Fruit fly (Drosophila melanogaster) S2 (cell line): ENCODE results near the gene Rbbp5.

Experiments used
- CG8478 ChIP-seq: fragments of >200 bp; optimal IDR thresholded peaks from 2 replicates; lab custom pipeline; 2018
- CTCF ChIP-seq, 2 experiments: fragments of >200 bp; optimal IDR thresholded peaks; 2 replicates each; lab custom pipeline; 2018

Gene Rbbp5

dm6 chr3L:20375878-20376563 lies 28.3 kb upstream of the Rbbp5 start, which contains the start of the genes Ide and RhoBTB:
Ide (minus strand) TSS chr3L:20375896.
RhoBTB (plus strand) TSS chr3L:20376242.
- TF ChIP-seq CTCF (optimal IDR thresholded peaks at IDR 0.05; lab: Kevin White, UChicago) (no peak), CG8478 (no peak)

- no peak for TF ChIP-seq CTCF (optimal IDR thresholded peaks at IDR 0.05; lab: Kevin White, UChicago)
- no peak for TF ChIP-seq CG8478
Observed at dm6 chr3L:20375467-20375866, 27.7 kb upstream of the Rbbp5 start.

- TF ChIP-seq CTCF (optimal IDR thresholded peaks at IDR 0.05; lab: Kevin White, UChicago) (no peak), CG8478 (no peak)
Observed at dm6 chr3L:20370013-20370412, 22.3 kb upstream of the Rbbp5 start, which contains the start of gene CG13247. CG13247 (plus strand) TSS chr3L:20370313.

dm6 chr3L:20366674-20367372 lies 19.1 kb upstream of the Rbbp5 start, which contains the start of the genes Toll-9 and in:
Toll-9 (minus strand) TSS chr3L:20366724.
in (plus strand) TSS chr3L:20367198.
- TF ChIP-seq CG8478 (no peak), CTCF (optimal IDR thresholded peaks at IDR 0.05; lab: Kevin White, UChicago) (no peak)

dm6 chr3L:20366074-20366473 lies 18.3 kb upstream of the Rbbp5 start:
- TF ChIP-seq CTCF (optimal IDR thresholded peaks at IDR 0.05; lab: Kevin White, UChicago) (no peak), CG8478 (no peak)

- TF ChIP-seq CG8478, result no peak
- TF ChIP-seq CTCF (optimal IDR thresholded peaks at IDR 0.05; lab: Kevin White, UChicago), result no peak
Observed at dm6 chr3L:20361389-20361788, 13.6 kb upstream of the Rbbp5 start, which contains the start of gene Prim2. Prim2 (minus strand) TSS chr3L:20361585.

- TF ChIP-seq CG8478 (no peak), CTCF (optimal IDR thresholded peaks at IDR 0.05; lab: Kevin White, UChicago) (no peak)
Observed at dm6 chr3L:20358212-20358611, 10.5 kb upstream of the Rbbp5 start, which contains the start of gene CG5665. CG5665 (plus strand) TSS chr3L:20358512.

- TF ChIP-seq CTCF (optimal IDR thresholded peaks at IDR 0.05; lab: Kevin White, UChicago) (no peak), CG8478 (no peak)
Observed at dm6 chr3L:20356613-20357012, 8.9 kb upstream of the Rbbp5 start, which contains the start of gene kin17. kin17 (plus strand) TSS chr3L:20356807.

dm6 chr3L:20354872-20355271 lies 7.1 kb upstream of the Rbbp5 start:
- TF ChIP-seq CG8478 (no peak), CTCF (optimal IDR thresholded peaks at IDR 0.05; lab: Kevin White, UChicago) (no peak)

- no peak for TF ChIP-seq CG8478
- no peak for TF ChIP-seq CTCF (optimal IDR thresholded peaks at IDR 0.05; lab: Kevin White, UChicago)
Observed at dm6 chr3L:20354363-20354762, 6.6 kb upstream of the Rbbp5 start.

- TF ChIP-seq CTCF (optimal IDR thresholded peaks at IDR 0.05; lab: Kevin White, UChicago) (no peak), CG8478 (no peak)
Observed at dm6 chr3L:20353726-20354332, 6.1 kb upstream of the Rbbp5 start.

- TF ChIP-seq CTCF (optimal IDR thresholded peaks at IDR 0.05; lab: Kevin White, UChicago) (no peak), CG8478 (no peak)
Observed at dm6 chr3L:20353149-20353548, 5.4 kb upstream of the Rbbp5 start, which contains the start of gene CG5618. CG5618 (plus strand) TSS chr3L:20353449.

- TF ChIP-seq CTCF (optimal IDR thresholded peaks at IDR 0.05; lab: Kevin White, UChicago) (no peak), CG8478 (no peak)
Observed at dm6 chr3L:20349333-20349924, 1.7 kb upstream of the Rbbp5 start.

- TF ChIP-seq CTCF (optimal IDR thresholded peaks at IDR 0.05; lab: Kevin White, UChicago) (no peak), CG8478 (no peak)
Observed at dm6 chr3L:20348581-20349093, 895 bp upstream of the Rbbp5 start.

dm6 chr3L:20342334-20342733 lies 5.4 kb downstream of the Rbbp5 start, which contains the start of gene Spn77Bc:
Spn77Bc (plus strand) TSS chr3L:20342634.
- no peak for TF ChIP-seq CTCF (optimal IDR thresholded peaks at IDR 0.05; lab: Kevin White, UChicago)
- TF ChIP-seq CG8478, result no peak
